Worm (Caenorhabditis elegans) whole organism, L3 larva: ENCODE measurements around the gene C13F10.5.

ENCODE experiments used
- ZK546.5 ChIP-seq: sonication (generic microtip); optimal IDR thresholded peaks from 2 replicates; lab custom pipeline; 2017; ENCODE audit warnings: missing biosample characterization, missing genetic modification characterization
- aly-2 ChIP-seq: fragments of 150-350 bp; optimal IDR thresholded peaks from 2 replicates; lab custom pipeline; 2014; ENCODE audit warnings: missing biosample characterization, missing genetic modification characterization
- ceh-28 ChIP-seq: fragments of 150-350 bp; optimal IDR thresholded peaks from 2 replicates; lab custom pipeline; 2014; ENCODE audit warnings: missing biosample characterization, missing genetic modification reagents, missing genetic modification characterization
- fos-1 ChIP-seq: fragments of 150-350 bp; optimal IDR thresholded peaks from 2 replicates; lab custom pipeline; 2014; ENCODE audit warnings: missing biosample characterization, missing genetic modification characterization
- mml-1 ChIP-seq: fragments of 150-350 bp; sonication (generic microtip); optimal IDR thresholded peaks from 3 replicates; lab custom pipeline; 2014; ENCODE audit warnings: missing biosample characterization, missing genetic modification characterization
- nhr-12 ChIP-seq: fragments of 150-350 bp; optimal IDR thresholded peaks from 2 replicates; lab custom pipeline; 2014; ENCODE audit warnings: missing biosample characterization, missing genetic modification characterization
- nhr-77 ChIP-seq: fragments of 150-350 bp; optimal IDR thresholded peaks from 2 replicates; lab custom pipeline; 2014; ENCODE audit warnings: missing biosample characterization, missing genetic modification characterization
- pha-4 ChIP-seq: fragments of 150-350 bp; optimal IDR thresholded peaks from 2 replicates; lab custom pipeline; 2014; ENCODE audit warnings: missing biosample characterization, missing genetic modification reagents, missing genetic modification characterization
- snpc-4 ChIP-seq: fragments of 150-350 bp; optimal IDR thresholded peaks from 2 replicates; lab custom pipeline; 2014; ENCODE audit warnings: missing biosample characterization, missing genetic modification characterization
- tbx-2 ChIP-seq: sonication (generic microtip); optimal IDR thresholded peaks from 2 replicates; lab custom pipeline; 2016; ENCODE audit warnings: mild to moderate bottlenecking, missing genetic modification characterization, missing compliant biosample characterization
- unc-62 ChIP-seq: fragments of 150-350 bp; sonication (generic microtip); optimal IDR thresholded peaks from 4 replicates; lab custom pipeline; 2014; ENCODE audit warnings: missing biosample characterization, missing genetic modification reagents, missing genetic modification characterization

DNA sequence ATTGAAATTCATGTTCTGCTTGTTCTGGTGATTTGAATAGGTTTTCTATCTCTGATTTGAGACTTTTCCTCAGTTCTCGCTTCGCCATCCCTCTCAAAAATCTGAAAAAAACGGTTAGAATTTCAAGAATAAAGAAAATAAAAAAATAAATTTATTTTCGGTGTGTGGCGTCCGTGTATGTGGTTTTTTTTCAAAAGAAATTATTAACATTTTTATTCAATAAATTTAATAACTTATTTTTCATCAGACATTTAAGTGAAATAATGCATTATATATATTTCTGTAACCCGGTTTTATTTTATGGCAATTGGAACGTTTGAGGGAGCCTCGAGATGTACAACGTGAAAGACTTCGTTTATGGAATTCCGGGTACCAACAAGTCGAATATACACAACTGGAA is 15.8 kb upstream of the C13F10.5 start, which contains the start of gene C05C8.5:
- TF ChIP-seq fos-1 (tag; lab: Kevin White, UChicago) (no peak), unc-62 (GFP tag; lab: Kevin White, UChicago) (no peak), nhr-77 (tag; lab: Kevin White, UChicago) (no peak), ceh-28 (tag; lab: Kevin White, UChicago) (no peak), ZK546.5 (tag; lab: Kevin White, UChicago) (no peak), pha-4 (no peak), aly-2 (tag; lab: Kevin White, UChicago) (no peak), nhr-12 (tag; lab: Kevin White, UChicago) (no peak), mml-1 (no peak), snpc-4 (tag; lab: Kevin White, UChicago) (no peak), tbx-2 (tag; lab: Kevin White, UChicago) (no peak)
